Worm (Caenorhabditis elegans) whole organism, young adult: Measurements from ENCODE around the gene Y45F10C.2.
A peak's percentile ranks its signal among the peaks of the same experiment; 100 is the strongest.

ENCODE experiments used
- B0336.3 ChIP-seq: fragments of 200-800 bp; sonication (Bioruptor generic); IDR thresholded peaks from 2 replicates; pipeline ENCODE4 v1.3.6; 2022; ENCODE audit warnings: missing genetic modification characterization, missing compliant biosample characterization
- F23B12.7 ChIP-seq: sonication (generic microtip); optimal IDR thresholded peaks from 2 replicates; lab custom pipeline; 2017; ENCODE audit warnings: missing genetic modification characterization, mild to moderate bottlenecking, missing compliant biosample characterization, antibody characterized with exemption, moderate library complexity; ENCODE audit not compliant: insufficient read depth
- dox-1 ChIP-seq: fragments of 200-800 bp; sonication (Bioruptor generic); IDR thresholded peaks from 2 replicates; pipeline ENCODE4 v1.3.6; 2022; ENCODE audit warnings: missing genetic modification reagents, missing genetic modification characterization, missing compliant biosample characterization
- snpc-1.1 ChIP-seq: sonication (generic microtip); optimal IDR thresholded peaks from 2 replicates; lab custom pipeline; 2017; ENCODE audit warnings: missing genetic modification characterization, mild to moderate bottlenecking, missing compliant biosample characterization, antibody characterized with exemption, moderate library complexity, missing genotype, missing genetic modification reagents; ENCODE audit not compliant: insufficient read depth
- snpc-4 ChIP-seq, 5 experiments: fragments of 150-350 bp in 1 of 5; sonication (generic microtip) in 4 of 5; optimal IDR thresholded peaks; 2 replicates each; lab custom pipeline; 2014 to 2018; ENCODE audit warnings: missing genetic modification characterization in 5 of 5, missing biosample characterization in 3 of 5, antibody characterized with exemption in 2 of 5, mild to moderate bottlenecking in 2 of 5, missing compliant biosample characterization in 2 of 5, missing genotype in 2 of 5, moderate library complexity in 2 of 5, missing genetic modification reagents in 1 of 5
- unc-130 ChIP-seq: sonication (generic microtip); optimal IDR thresholded peaks from 2 replicates; lab custom pipeline; 2016; ENCODE audit warnings: missing genetic modification reagents, missing genetic modification characterization, missing compliant biosample characterization
- xnd-1 ChIP-seq: sonication (generic microtip); optimal IDR thresholded peaks from 2 replicates; lab custom pipeline; 2016; ENCODE audit warnings: missing genotype, missing genetic modification reagents, missing genetic modification characterization, missing compliant biosample characterization
- zim-3 ChIP-seq: sonication (generic microtip); optimal IDR thresholded peaks from 2 replicates; lab custom pipeline; 2017; ENCODE audit warnings: mild to moderate bottlenecking, missing genetic modification characterization, moderate library complexity, missing compliant biosample characterization

DNA sequence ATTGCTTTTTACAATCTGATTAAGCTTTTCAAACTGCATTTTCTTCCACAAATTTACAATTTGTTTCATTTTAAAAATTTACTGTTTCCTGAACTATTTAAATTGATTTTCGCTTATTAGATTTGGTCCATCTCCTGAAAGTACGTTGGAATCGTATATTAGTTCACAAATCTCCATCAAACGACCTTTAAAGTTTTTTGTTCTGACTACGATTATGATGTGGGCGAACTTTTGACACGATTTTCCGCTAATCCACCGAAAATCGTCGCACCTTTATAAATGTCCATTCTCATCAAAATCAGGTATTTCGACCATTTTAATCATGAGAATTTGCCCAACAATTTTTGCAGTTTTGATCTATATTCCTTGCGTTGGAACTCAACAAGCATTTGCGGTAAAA is 38.9 kb downstream of the Y45F10C.2 start, which contains the start of gene C08F11.1:
- no peak for TF ChIP-seq unc-130 (GFP tag; lab: Kevin White, UChicago)
- no peak for TF ChIP-seq B0336.3 (GFP tag; lab: Robert Waterston, UW)
- no peak for TF ChIP-seq F23B12.7 (tag; lab: Kevin White, UChicago)
- TF ChIP-seq snpc-4 (GFP tag; optimal IDR thresholded peaks at IDR 0.05; lab: Kevin White, UChicago), result no peak
- peak in 1 of 4 experiments; percentile 29 for TF ChIP-seq snpc-4 (tag; optimal IDR thresholded peaks at IDR 0.05; lab: Kevin White, UChicago)
- TF ChIP-seq dox-1, result no peak
- no peak for TF ChIP-seq zim-3
- no peak for TF ChIP-seq xnd-1 (tag; lab: Kevin White, UChicago)
- no peak for TF ChIP-seq snpc-1.1 (tag; lab: Kevin White, UChicago)
